Worm (Caenorhabditis elegans): ENCODE results near the gene R05H10.7.
A peak's percentile ranks its signal among the peaks of the same experiment; 100 is the strongest.

The R05H10.7 gene

ce11 chrII:14892515-14892914, 37.2 kb downstream of the R05H10.7 start:
- TF ChIP-seq irx-1 (tag; optimal IDR thresholded peaks at IDR 0.05) (peak; percentile 85), unc-130 (tag; optimal IDR thresholded peaks at IDR 0.05) (no peak), fkh-10 (GFP tag; optimal IDR thresholded peaks at IDR 0.05) (peak; percentile 50)

- no peak for TF ChIP-seq ztf-4 (tag; optimal IDR thresholded peaks at IDR 0.05)
- no peak for TF ChIP-seq tbx-2 (tag; optimal IDR thresholded peaks at IDR 0.05)
- no peak for TF ChIP-seq egl-27 (tag; optimal IDR thresholded peaks at IDR 0.05)
- no peak for TF ChIP-seq unc-130 (tag; optimal IDR thresholded peaks at IDR 0.05)
- no peak for TF ChIP-seq lin-15B (tag; optimal IDR thresholded peaks at IDR 0.05)
- no peak for TF ChIP-seq sox-4 (tag; optimal IDR thresholded peaks at IDR 0.05)
- no peak for TF ChIP-seq sup-37 (GFP tag; optimal IDR thresholded peaks at IDR 0.05)
- no peak for TF ChIP-seq dpl-1 (GFP tag; optimal IDR thresholded peaks at IDR 0.05)
- no peak for TF ChIP-seq lin-39 (tag; optimal IDR thresholded peaks at IDR 0.05)
- TF ChIP-seq skn-1 (tag; optimal IDR thresholded peaks at IDR 0.05): no peak
- TF ChIP-seq grh-1 (GFP tag; IDR thresholded peaks at IDR 0.05): no peak
- no peak for TF ChIP-seq efl-3 (GFP tag; optimal IDR thresholded peaks at IDR 0.05)
- TF ChIP-seq snu-23 (GFP tag; optimal IDR thresholded peaks at IDR 0.05): no peak
- TF ChIP-seq Y116A8C.19 (tag; optimal IDR thresholded peaks at IDR 0.05; ENCODE audit: borderline replicate concordance): no peak
- TF ChIP-seq lin-14 (GFP tag; optimal IDR thresholded peaks at IDR 0.05): no peak
- TF ChIP-seq nhr-90 (tag; optimal IDR thresholded peaks at IDR 0.05; ENCODE audit: poor library complexity): no peak
- no peak for TF ChIP-seq zag-1 (tag; optimal IDR thresholded peaks at IDR 0.05)
These were observed 41.2 kb downstream of the R05H10.7 start for ce11 chrII:14896503-14896902.

ce11 chrII:14902193-14902592, 46.9 kb downstream of the R05H10.7 start, which contains the start of gene cog-1:
Gene cog-1 (plus strand): TSS chrII:14902493.
- TF ChIP-seq ces-1 (GFP tag; optimal IDR thresholded peaks at IDR 0.05): no peak
- TF ChIP-seq efl-1 (optimal IDR thresholded peaks at IDR 0.05): no peak
- TF ChIP-seq efl-1 (GFP tag; optimal IDR thresholded peaks at IDR 0.05 in 1 of 2): peak in 1 of 2 experiments; percentile 2

DNA sequence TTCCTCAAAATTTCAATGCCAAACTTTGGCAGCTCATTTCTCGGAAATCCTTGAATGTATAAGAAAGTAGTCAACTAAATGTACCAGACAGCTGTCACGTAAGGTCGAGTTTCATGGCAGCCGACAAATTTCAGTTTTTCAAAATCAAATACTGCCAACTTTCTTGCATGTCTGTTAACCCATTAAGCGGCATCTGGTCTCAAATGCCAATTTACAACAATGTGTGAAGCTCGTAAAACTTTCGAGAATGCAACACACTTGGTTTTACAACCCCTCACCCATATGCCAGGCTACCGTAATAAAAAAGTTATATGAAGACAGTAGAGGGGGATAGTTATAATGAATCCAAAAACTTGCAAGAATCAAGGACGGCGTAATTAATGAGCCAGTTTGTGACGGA, 48.3 kb downstream of the R05H10.7 start:
- TF ChIP-seq nhr-84 (tag; optimal IDR thresholded peaks at IDR 0.05) (no peak), irx-1 (tag; optimal IDR thresholded peaks at IDR 0.05) (peak; percentile 83)

DNA sequence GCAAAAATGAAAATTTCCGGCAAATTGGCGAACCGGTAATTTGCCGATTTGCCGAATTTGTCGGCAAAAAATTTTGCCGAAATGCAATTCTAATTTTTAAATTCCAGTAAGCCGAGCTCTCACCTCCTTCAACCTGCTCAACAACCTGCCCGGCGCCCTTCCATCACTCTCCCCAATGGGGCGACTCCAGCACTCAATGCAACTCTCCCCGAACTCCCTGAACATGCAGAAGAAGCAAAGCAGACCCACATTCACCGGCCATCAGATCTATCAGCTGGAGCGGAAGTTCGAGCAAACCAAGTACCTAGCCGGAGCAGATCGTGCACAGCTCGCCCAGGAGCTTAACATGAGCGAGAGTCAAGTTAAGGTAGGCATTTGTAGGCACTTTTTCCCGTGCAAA, 49.3 kb downstream of the R05H10.7 start:
- TF ChIP-seq xbp-1 (tag; optimal IDR thresholded peaks at IDR 0.05) (no peak), grh-1 (GFP tag; IDR thresholded peaks at IDR 0.05) (no peak), nhr-90 (tag; optimal IDR thresholded peaks at IDR 0.05; ENCODE audit: poor library complexity) (no peak), snpc-4 (tag; optimal IDR thresholded peaks at IDR 0.05) (no peak), mep-1 (tag; optimal IDR thresholded peaks at IDR 0.05) (no peak), ces-1 (GFP tag; optimal IDR thresholded peaks at IDR 0.05) (no peak), ceh-90 (tag; optimal IDR thresholded peaks at IDR 0.05) (no peak), jun-1 (tag; optimal IDR thresholded peaks at IDR 0.05) (no peak)

Data from whole organism, L1 larva.